Fruit fly (Drosophila melanogaster) Kc167 (cell line): ENCODE measurements around the gene Orc2.

Source experiments
- Myc ChIP-seq: fragments of >200 bp; optimal IDR thresholded peaks from 2 replicates; lab custom pipeline; 2017; ENCODE audit warnings: missing external identifiers
- Sin3A ChIP-seq: fragments of >200 bp; optimal IDR thresholded peaks from 2 replicates; lab custom pipeline; 2018; ENCODE audit warnings: missing external identifiers
- h ChIP-seq: fragments of >200 bp; optimal IDR thresholded peaks from 3 replicates; lab custom pipeline; 2018; ENCODE audit warnings: missing external identifiers
- insv ChIP-seq: fragments of >200 bp; optimal IDR thresholded peaks from 3 replicates; lab custom pipeline; 2018; ENCODE audit warnings: missing external identifiers
- psq ChIP-seq: fragments of >200 bp; optimal IDR thresholded peaks from 2 replicates; lab custom pipeline; 2017; ENCODE audit warnings: missing external identifiers
- ttk ChIP-seq: sonication (Bioruptor generic); optimal IDR thresholded peaks from 2 replicates; lab custom pipeline; 2017; ENCODE audit warnings: missing external identifiers

Orc2 gene

DNA sequence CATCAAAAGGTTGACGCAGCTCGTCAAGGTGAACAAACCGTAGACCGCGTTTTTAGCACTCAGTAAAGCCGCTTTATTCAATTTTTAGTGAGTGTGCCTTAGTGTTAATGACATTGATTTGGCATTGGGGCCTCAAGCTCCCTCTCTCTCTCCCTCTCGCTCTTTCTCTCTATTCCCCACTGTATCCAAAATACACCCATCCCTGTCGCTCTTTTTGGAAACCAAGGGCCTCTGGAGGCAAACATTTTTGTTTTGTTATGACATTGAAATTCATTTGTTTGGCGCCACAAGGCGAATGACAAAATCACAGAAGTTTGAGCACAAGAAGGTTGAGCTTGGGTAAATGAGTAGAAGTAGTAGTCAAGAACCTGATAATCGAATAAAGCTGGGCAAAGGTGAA is 8.0 kb downstream of the Orc2 start:
- TF ChIP-seq Sin3A (no peak), h (lab: Kevin White, UChicago) (no peak), Myc (lab: Kevin White, UChicago) (no peak), insv (lab: Kevin White, UChicago) (no peak), psq (no peak), ttk (no peak)

DNA sequence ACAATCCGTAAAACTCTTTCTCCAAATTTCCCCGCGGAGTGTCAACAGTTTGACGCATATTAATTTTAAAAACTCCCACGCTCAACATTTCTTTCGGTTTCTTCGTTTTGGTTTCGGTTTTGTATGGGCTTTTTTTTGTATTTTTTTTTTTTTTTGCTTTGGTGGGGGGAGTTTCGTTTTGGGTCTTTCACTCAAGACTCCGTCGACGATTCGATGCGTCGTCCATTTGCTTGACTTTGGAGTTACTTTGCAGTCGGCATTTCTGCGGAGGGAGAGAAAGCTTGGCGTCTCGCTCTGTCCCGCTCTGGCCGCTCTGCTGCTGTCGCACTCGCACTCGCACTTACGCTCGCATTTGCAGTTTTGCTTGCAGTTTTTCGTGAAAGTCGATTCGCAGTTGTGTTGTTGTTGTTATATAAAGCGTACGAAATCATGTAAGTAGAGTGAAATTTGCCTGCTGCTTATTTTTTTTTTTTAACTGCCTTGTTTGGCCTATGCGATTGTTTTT is 10.1 kb downstream of the Orc2 start:
- TF ChIP-seq insv (lab: Kevin White, UChicago) (no peak), ttk (no peak), psq (no peak), Myc (lab: Kevin White, UChicago) (no peak), h (lab: Kevin White, UChicago) (no peak), Sin3A (no peak)

DNA sequence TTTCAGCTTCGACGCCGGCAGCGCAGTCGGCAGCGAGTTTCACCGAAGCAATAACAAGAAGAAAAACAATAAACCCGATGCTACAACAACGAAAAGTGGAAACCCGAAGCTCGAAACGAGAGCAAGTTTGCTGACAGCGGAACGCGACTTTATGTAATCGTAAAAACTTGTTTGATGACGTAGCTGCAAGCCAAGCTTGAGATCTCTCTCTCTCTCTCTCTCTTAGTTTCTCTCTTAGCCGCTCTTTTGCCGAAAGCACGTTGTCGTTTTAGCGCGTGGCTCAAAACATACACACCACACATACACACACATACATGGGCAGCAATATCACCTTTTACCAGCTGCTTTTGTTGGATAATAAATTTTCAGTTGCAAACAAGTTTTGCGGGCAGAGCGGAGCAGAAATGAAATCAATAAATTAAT is 11.4 kb downstream of the Orc2 start:
- no peak for TF ChIP-seq Myc (lab: Kevin White, UChicago)
- no peak for TF ChIP-seq psq
- no peak for TF ChIP-seq Sin3A
- no peak for TF ChIP-seq h (lab: Kevin White, UChicago)

DNA sequence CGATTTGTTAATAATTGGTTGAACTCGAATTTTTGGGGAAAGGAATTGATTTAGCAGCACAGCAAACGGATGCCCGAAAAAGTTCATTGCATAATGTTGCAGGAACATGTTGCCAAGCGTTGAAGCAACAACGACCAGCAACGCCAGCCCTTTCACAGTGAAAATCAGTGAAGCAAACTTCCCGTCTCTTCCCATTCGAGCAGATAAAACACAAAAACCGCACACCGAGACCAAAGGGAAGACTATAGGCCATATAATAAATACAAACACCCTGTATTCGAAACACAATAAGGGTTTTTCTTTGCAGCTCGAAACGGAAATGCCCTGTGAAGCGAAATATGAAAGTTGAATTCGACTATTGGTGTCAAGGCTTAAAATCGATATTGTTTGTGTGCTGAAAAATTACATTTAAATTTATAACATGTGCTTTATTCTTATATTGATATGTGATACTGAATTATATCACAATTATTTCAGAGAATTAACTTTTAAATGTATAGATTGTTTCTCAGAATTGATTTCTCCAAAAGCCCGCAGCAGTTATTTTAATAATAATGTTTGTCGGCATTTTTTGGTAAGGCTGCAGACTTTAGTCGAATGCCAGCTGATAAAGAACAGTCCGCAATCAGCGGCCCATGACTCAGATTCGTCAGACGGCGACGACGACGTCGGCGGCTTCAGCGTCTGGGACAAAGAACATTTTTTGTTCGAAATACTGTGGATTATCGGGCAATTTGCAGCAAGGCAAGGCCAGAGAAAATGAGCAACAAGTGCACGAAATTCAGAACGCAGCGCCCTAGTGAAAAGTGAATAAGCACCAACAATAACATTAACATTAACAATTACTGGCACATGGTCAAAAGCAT is 12.7 kb downstream of the Orc2 start:
- TF ChIP-seq Myc (lab: Kevin White, UChicago) (no peak), insv (lab: Kevin White, UChicago) (no peak), Sin3A (no peak), ttk (no peak), psq (no peak), h (lab: Kevin White, UChicago) (no peak)

- TF ChIP-seq ttk (no peak), h (lab: Kevin White, UChicago) (no peak), psq (no peak), Sin3A (no peak), Myc (lab: Kevin White, UChicago) (no peak), insv (lab: Kevin White, UChicago) (no peak)
Measured at dm6 chr3R:13978078-13978559, 13.4 kb downstream of the Orc2 start.

DNA sequence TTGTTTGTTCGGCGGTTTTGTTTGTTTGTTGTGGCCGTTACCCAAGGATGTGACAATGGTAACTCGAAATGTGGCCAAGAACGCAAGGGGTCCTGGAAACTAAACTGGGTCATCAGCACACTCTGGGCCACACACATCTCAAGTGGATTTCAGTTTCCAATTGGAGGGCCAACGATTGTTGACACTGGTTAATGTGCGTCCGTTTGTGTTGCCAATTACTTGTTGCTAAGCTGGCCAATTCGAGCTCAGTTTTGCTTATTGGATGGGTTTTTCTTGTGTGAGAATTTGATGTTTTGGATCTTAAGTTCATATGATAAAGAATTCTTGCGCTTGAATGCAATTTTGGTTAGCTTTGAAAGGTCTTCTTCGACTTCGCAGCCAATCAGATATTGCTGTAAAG is 16.3 kb downstream of the Orc2 start:
- TF ChIP-seq h (lab: Kevin White, UChicago): no peak
- TF ChIP-seq insv (lab: Kevin White, UChicago): no peak
- no peak for TF ChIP-seq Myc (lab: Kevin White, UChicago)
- no peak for TF ChIP-seq Sin3A
- TF ChIP-seq ttk: no peak
- TF ChIP-seq psq: no peak

DNA sequence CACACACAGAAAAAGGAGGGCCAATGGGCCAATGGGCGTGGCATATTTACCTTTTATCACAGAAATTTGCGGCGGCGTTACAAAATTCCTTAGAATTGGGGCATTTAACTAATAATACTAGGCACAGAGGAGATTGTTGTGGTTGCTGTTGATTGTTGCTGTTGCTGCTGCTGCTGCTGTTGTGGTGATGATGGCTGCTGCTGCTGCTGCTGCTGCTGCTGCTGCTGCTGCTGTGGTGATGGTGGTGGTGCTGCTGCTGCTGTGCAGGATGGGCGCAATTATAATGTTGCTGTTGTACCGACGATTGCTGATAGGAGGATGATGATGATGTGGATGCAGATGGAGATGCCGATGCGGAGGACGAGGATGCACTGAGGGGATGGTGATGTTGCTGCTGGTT is 16.9 kb downstream of the Orc2 start:
- TF ChIP-seq psq: no peak
- no peak for TF ChIP-seq Sin3A
- no peak for TF ChIP-seq insv (lab: Kevin White, UChicago)
- TF ChIP-seq Myc (lab: Kevin White, UChicago): no peak
- no peak for TF ChIP-seq h (lab: Kevin White, UChicago)
- no peak for TF ChIP-seq ttk

- TF ChIP-seq insv (lab: Kevin White, UChicago) (no peak), Sin3A (no peak), Myc (lab: Kevin White, UChicago) (no peak), psq (no peak), ttk (no peak), h (lab: Kevin White, UChicago) (no peak)
Measured at dm6 chr3R:13982298-13982846, 17.7 kb downstream of the Orc2 start.

DNA sequence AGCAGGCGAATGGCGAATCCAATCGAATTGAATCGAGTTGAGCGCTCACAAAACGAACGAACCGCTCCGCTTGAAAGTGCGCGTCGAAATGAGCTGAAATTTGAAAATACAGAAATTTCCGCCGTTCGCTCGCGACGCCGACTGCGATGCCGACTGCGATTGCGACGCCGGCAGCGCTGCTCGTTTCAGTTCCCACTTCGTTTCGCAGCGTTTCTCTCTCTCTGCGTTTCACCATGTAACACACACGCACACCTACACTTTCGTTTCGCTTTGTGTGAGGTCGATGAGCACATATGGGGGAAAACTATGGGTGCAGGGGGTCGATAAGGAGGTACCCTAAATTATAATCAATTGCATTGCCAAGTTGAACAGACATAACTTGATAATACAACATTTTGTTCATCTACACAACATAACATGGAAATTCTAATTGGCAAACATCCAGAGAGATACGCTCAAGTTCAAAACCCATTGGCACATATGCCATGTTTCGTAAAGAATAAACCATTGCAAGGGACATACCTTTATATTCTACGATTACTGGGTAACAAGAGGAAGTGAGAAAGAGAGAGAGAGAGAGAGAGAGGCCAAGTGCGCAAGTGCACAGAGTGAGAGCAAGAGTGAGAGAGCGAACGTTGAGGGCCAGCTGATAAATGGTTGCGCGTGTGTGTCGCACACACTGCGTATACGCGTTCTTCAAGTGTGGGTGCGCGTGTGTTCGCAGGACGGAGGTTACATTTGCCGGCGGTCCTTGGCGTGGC is 18.8 kb downstream of the Orc2 start:
- no peak for TF ChIP-seq psq

DNA sequence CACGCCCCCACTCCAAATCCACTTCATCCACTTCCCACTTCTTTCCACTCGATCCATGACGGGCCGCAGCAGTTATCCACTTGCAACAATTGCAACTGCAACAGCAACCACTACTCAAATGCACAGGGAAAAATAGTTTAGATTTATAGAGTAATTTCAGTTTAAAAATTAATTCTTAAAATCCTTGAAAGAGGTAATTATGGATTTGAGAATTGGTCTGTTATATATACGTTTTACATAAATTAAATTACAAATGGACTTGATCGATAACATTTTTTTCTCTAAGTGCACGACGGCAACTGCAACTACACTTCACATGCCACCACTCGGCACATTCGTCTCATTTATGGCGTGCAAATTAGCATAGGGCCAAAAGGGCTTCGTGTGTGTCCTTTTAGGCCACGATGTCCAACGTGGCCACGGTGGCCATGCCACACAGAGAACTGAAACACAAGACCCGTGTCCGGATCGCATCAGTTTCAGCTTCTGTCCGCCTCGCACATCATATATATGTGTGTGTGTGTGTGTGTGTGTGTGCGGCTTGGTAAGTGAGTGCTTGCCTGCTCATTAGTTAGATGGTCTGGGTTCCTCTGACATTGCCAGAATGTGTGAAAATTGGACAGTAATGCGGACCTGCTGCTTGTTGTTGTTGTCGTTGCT is 20.4 kb downstream of the Orc2 start:
- TF ChIP-seq ttk: no peak
- TF ChIP-seq h (lab: Kevin White, UChicago): no peak
- no peak for TF ChIP-seq insv (lab: Kevin White, UChicago)
- no peak for TF ChIP-seq Sin3A
- no peak for TF ChIP-seq Myc (lab: Kevin White, UChicago)
- TF ChIP-seq psq: no peak

dm6 chr3R:13986648-13987047 is 22.0 kb downstream of the Orc2 start:
- TF ChIP-seq ttk (no peak), insv (lab: Kevin White, UChicago) (no peak), psq (no peak), Myc (lab: Kevin White, UChicago) (no peak), h (lab: Kevin White, UChicago) (no peak), Sin3A (no peak)

DNA sequence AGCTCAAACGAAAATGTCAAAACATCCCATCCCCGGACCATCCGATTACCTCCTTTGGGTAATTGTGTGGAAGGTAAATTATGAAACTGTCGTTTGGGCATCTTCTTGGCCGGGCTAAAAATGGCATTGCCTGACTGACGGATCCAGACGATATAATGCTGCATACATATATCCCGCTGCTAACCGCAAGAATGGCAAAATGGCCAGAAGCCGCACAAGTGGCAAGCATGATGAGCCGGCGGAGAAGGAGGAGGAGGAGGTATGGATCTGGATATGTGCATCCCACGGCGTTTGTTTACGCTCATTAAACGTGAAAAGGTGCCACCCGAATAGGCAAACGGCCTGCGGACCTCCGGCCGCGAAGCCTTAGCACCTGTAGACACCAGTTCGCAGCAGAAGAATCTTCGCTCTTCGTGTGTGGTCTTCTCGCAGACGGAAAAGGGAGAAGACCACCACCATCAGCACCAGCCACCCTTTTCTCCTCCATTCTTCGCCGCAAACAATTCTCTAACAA is 24.3 kb downstream of the Orc2 start:
- TF ChIP-seq Myc (lab: Kevin White, UChicago) (no peak), psq (no peak), h (lab: Kevin White, UChicago) (no peak), ttk (no peak), Sin3A (no peak), insv (lab: Kevin White, UChicago) (no peak)
